Worm (Caenorhabditis elegans): Measurements from ENCODE around the gene slc-17.5.

The slc-17.5 gene

DNA sequence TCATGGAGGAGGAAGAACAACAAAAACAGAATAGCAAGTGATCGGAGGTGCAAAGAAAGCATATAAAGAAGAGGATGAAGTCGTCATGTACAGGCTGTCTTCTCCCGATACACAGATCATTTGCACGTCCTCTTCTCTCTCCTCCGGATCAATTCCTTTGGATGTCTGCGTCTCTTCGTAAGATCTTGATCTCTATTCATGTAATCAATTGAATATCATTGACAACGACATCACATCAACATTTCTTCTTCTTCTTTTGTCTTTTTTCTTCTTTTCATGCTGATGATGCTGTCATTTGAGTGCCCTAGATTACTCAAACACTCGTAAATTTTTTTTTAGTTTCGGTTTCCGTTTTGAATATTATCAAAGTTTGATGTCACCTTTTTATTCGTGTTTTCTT is 46.4 kb downstream of the slc-17.5 start, which contains the start of gene rol-3:
rol-3 (minus strand) TSS at position 120 of the 400 bp plus-strand sequence.
- TF ChIP-seq unc-39 (tag; optimal IDR thresholded peaks at IDR 0.05) = no peak
- TF ChIP-seq ceh-39 (tag; optimal IDR thresholded peaks at IDR 0.05) = no peak
- TF ChIP-seq unc-120 (tag; optimal IDR thresholded peaks at IDR 0.05; ENCODE audit: poor library complexity, severe bottlenecking) = no peak
- no peak for TF ChIP-seq elt-3 (tag; optimal IDR thresholded peaks at IDR 0.05)
- TF ChIP-seq ces-1 (GFP tag; optimal IDR thresholded peaks at IDR 0.05) = no peak
- TF ChIP-seq drap-1 (GFP tag; optimal IDR thresholded peaks at IDR 0.05) = no peak
- TF ChIP-seq hlh-1 (tag; optimal IDR thresholded peaks at IDR 0.05) = no peak
- TF ChIP-seq ceh-83 (GFP tag; optimal IDR thresholded peaks at IDR 0.05) = no peak
- no peak for TF ChIP-seq mab-5 (tag; optimal IDR thresholded peaks at IDR 0.05)
- no peak for TF ChIP-seq bed-3 (GFP tag; optimal IDR thresholded peaks at IDR 0.05)
- TF ChIP-seq ztf-11 (tag; optimal IDR thresholded peaks at IDR 0.05) = no peak
- TF ChIP-seq mls-2 (tag; optimal IDR thresholded peaks at IDR 0.05) = no peak
- TF ChIP-seq nhr-28 (tag; optimal IDR thresholded peaks at IDR 0.05) = no peak
- no peak for TF ChIP-seq ham-2 (GFP tag; optimal IDR thresholded peaks at IDR 0.05)
- TF ChIP-seq snpc-4 (tag; optimal IDR thresholded peaks at IDR 0.05) = no peak
- no peak for TF ChIP-seq zip-8 (tag; optimal IDR thresholded peaks at IDR 0.05)
- no peak for TF ChIP-seq cnd-1 (tag; optimal IDR thresholded peaks at IDR 0.05)
- no peak for TF ChIP-seq M03D4.4 (tag; optimal IDR thresholded peaks at IDR 0.05)

DNA sequence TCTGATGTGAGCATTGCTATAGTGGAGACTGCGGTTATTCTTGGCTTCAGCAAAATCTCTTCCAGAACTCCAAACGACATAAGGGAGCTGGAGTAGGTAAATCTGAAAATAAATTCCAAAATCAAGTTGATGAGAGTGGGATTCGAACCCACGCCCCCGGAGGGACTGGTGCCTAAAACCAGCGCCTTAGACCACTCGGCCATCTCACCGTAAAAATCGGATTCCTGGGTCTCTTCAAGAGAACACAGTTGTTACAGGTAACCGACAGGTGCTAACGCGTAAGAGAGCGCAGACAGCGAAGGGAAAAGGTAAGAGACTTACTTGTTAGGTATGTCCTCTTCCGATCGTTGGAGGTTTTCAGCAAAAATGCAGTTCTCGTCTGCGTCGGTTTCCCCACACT is 49.4 kb downstream of the slc-17.5 start:
- TF ChIP-seq pha-4 (tag; optimal IDR thresholded peaks at IDR 0.05) = no peak
- no peak for TF ChIP-seq unc-62 (GFP tag; optimal IDR thresholded peaks at IDR 0.05)
- TF ChIP-seq nhr-76 (tag; optimal IDR thresholded peaks at IDR 0.05) = no peak
- peak; percentile 71 for TF ChIP-seq hlh-1 (tag; optimal IDR thresholded peaks at IDR 0.05)
- TF ChIP-seq mls-2 (tag; optimal IDR thresholded peaks at IDR 0.05) = no peak
- TF ChIP-seq ces-1 (GFP tag; optimal IDR thresholded peaks at IDR 0.05) = no peak
- TF ChIP-seq ham-2 (GFP tag; optimal IDR thresholded peaks at IDR 0.05) = peak; percentile 45
- peak; percentile 45 for TF ChIP-seq drap-1 (GFP tag; optimal IDR thresholded peaks at IDR 0.05)
- no peak for TF ChIP-seq sptf-1 (tag; optimal IDR thresholded peaks at IDR 0.05)
- no peak for TF ChIP-seq snpc-4 (tag; optimal IDR thresholded peaks at IDR 0.05)
- no peak for TF ChIP-seq nhr-28 (tag; optimal IDR thresholded peaks at IDR 0.05)
- TF ChIP-seq unc-120 (tag; optimal IDR thresholded peaks at IDR 0.05; ENCODE audit: poor library complexity, severe bottlenecking) = no peak
- no peak for TF ChIP-seq flh-1 (GFP tag; optimal IDR thresholded peaks at IDR 0.05)
- TF ChIP-seq tbx-8 (GFP tag; optimal IDR thresholded peaks at IDR 0.05) = no peak
- no peak for TF ChIP-seq ceh-39 (tag; optimal IDR thresholded peaks at IDR 0.05)
- no peak for TF ChIP-seq elt-1 (tag; optimal IDR thresholded peaks at IDR 0.05; ENCODE audit: borderline replicate concordance, insufficient read depth)
- TF ChIP-seq ceh-83 (GFP tag; optimal IDR thresholded peaks at IDR 0.05) = peak; percentile 74
- no peak for TF ChIP-seq nhr-237 (tag; optimal IDR thresholded peaks at IDR 0.05)
- peak; percentile 46 for TF ChIP-seq cnd-1 (tag; optimal IDR thresholded peaks at IDR 0.05)
- TF ChIP-seq mep-1 (tag; optimal IDR thresholded peaks at IDR 0.05) = no peak
- TF ChIP-seq lin-13 (tag; optimal IDR thresholded peaks at IDR 0.05) = no peak
- TF ChIP-seq elt-3 (tag; optimal IDR thresholded peaks at IDR 0.05) = no peak
- peak; percentile 18 for TF ChIP-seq lin-32 (GFP tag; optimal IDR thresholded peaks at IDR 0.05)
- no peak for TF ChIP-seq lsy-2 (tag; optimal IDR thresholded peaks at IDR 0.05)
- peak; percentile 57 for TF ChIP-seq M03D4.4 (tag; optimal IDR thresholded peaks at IDR 0.05)
- TF ChIP-seq ceh-43 (GFP tag; optimal IDR thresholded peaks at IDR 0.05) = no peak
- no peak for TF ChIP-seq bed-3 (GFP tag; optimal IDR thresholded peaks at IDR 0.05)
- no peak for TF ChIP-seq nhr-2 (tag; optimal IDR thresholded peaks at IDR 0.05)

All from whole organism, mixed stage, embryonic.